Fruit fly (Drosophila melanogaster): ENCODE results near the gene tkv.

The tkv gene

dm6 chr2L:5225547-5226213, 45.5 kb downstream of the tkv start (continued):
- TF ChIP-seq CG18764 (GFP tag; optimal IDR thresholded peaks at IDR 0.05): no peak
- TF ChIP-seq CG6654 (GFP tag; optimal IDR thresholded peaks at IDR 0.05): no peak
- no peak for TF ChIP-seq tup (GFP tag; optimal IDR thresholded peaks at IDR 0.05)
- TF ChIP-seq CG6765 (GFP tag; optimal IDR thresholded peaks at IDR 0.05): no peak
- no peak for TF ChIP-seq sc (optimal IDR thresholded peaks at IDR 0.05)
- TF ChIP-seq sc (GFP tag; optimal IDR thresholded peaks at IDR 0.05): no peak
- TF ChIP-seq CG7786 (GFP tag; optimal IDR thresholded peaks at IDR 0.05): peak; percentile 3
- TF ChIP-seq ac (GFP tag; optimal IDR thresholded peaks at IDR 0.05): no peak
- TF ChIP-seq CG7357 (GFP tag; IDR thresholded peaks at IDR 0.05): peak; percentile 30; the same call in 1 of the 3 replicates
- TF ChIP-seq insv (GFP tag; optimal IDR thresholded peaks at IDR 0.05): no peak
- TF ChIP-seq toy (GFP tag; IDR thresholded peaks at IDR 0.05): no peak
- TF ChIP-seq btn (GFP tag; optimal IDR thresholded peaks at IDR 0.05): no peak
- no peak for TF ChIP-seq nerfin-1 (tag; optimal IDR thresholded peaks at IDR 0.05)
- TF ChIP-seq CG30020 (tag; optimal IDR thresholded peaks at IDR 0.05): no peak
- TF ChIP-seq CG30403 (GFP tag; optimal IDR thresholded peaks at IDR 0.05): peak; percentile 22
- TF ChIP-seq CG1792 (GFP tag; optimal IDR thresholded peaks at IDR 0.05): peak; percentile 11
- TF ChIP-seq CG6175 (GFP tag; IDR thresholded peaks at IDR 0.05): peak; percentile 44; the same call in 2 of the 3 replicates
- TF ChIP-seq peb (GFP tag; IDR thresholded peaks at IDR 0.05): 0 out of 2 replicates have a peak, but pooled peaks have one; percentile 29
- TF ChIP-seq Fer3 (tag; optimal IDR thresholded peaks at IDR 0.05): peak; percentile 18
- TF ChIP-seq CG13624 (GFP tag; optimal IDR thresholded peaks at IDR 0.05): peak; percentile 49
- TF ChIP-seq ftz-f1 (GFP tag; optimal IDR thresholded peaks at IDR 0.05): no peak
- TF ChIP-seq CG32532 (GFP tag; IDR thresholded peaks at IDR 0.05): peak; percentile 66
- peak; percentile 12 for TF ChIP-seq NfI (GFP tag; optimal IDR thresholded peaks at IDR 0.05)
- no peak for TF ChIP-seq CG7372 (GFP tag; IDR thresholded peaks at IDR 0.05)
- TF ChIP-seq jing (GFP tag; optimal IDR thresholded peaks at IDR 0.05): no peak
- no peak for TF ChIP-seq CG13287 (GFP tag; IDR thresholded peaks at IDR 0.05; ENCODE audit: partially characterized antibody)
- peak; percentile 3 for TF ChIP-seq nau (GFP tag; optimal IDR thresholded peaks at IDR 0.05)
- no peak for TF ChIP-seq dan (GFP tag; IDR thresholded peaks at IDR 0.05)
- no peak for TF ChIP-seq Hmx (GFP tag; optimal IDR thresholded peaks at IDR 0.05)
- no peak for TF ChIP-seq croc (GFP tag; conservative IDR thresholded peaks at IDR 0.05)
- TF ChIP-seq CG1647 (GFP tag; optimal IDR thresholded peaks at IDR 0.05): no peak
- no peak for TF ChIP-seq CG15073 (GFP tag; optimal IDR thresholded peaks at IDR 0.05)
- no peak for TF ChIP-seq sqz (GFP tag; optimal IDR thresholded peaks at IDR 0.05)
- TF ChIP-seq CG10654 (GFP tag; optimal IDR thresholded peaks at IDR 0.05): no peak
- TF ChIP-seq tgo (GFP tag; IDR thresholded peaks at IDR 0.05): peak; percentile 34; the same call in 2 of the 3 replicates
- TF ChIP-seq fd3F (GFP tag; optimal IDR thresholded peaks at IDR 0.05): no peak
- TF ChIP-seq seq (GFP tag; IDR thresholded peaks at IDR 0.05): no peak
- TF ChIP-seq p53 (GFP tag; optimal IDR thresholded peaks at IDR 0.05): no peak
- TF ChIP-seq Hand (GFP tag; optimal IDR thresholded peaks at IDR 0.05): no peak
- TF ChIP-seq mirr (GFP tag; optimal IDR thresholded peaks at IDR 0.05): no peak
- TF ChIP-seq CG4820 (GFP tag; optimal IDR thresholded peaks at IDR 0.05): no peak
- 0 out of 3 replicates have a peak, but pooled peaks have one; percentile 40 for TF ChIP-seq CG11456 (GFP tag; IDR thresholded peaks at IDR 0.05)
- no peak for TF ChIP-seq CG10321 (GFP tag; IDR thresholded peaks at IDR 0.05)
- no peak for TF ChIP-seq nerfin-2 (GFP tag; IDR thresholded peaks at IDR 0.05; ENCODE audit: partially characterized antibody)
- TF ChIP-seq grn (GFP tag; optimal IDR thresholded peaks at IDR 0.05): no peak
- 0 out of 3 replicates have a peak, but pooled peaks have one; percentile 37 for TF ChIP-seq ci (GFP tag; IDR thresholded peaks at IDR 0.05)
- peak; percentile 23; the same call in 1 of the 2 replicates for TF ChIP-seq CG16779 (GFP tag; IDR thresholded peaks at IDR 0.05)
- TF ChIP-seq HLH54F (GFP tag; optimal IDR thresholded peaks at IDR 0.05): peak; percentile 2
- TF ChIP-seq Pdp1 (GFP tag; optimal IDR thresholded peaks at IDR 0.05): peak; percentile 7 to 64
- peak; percentile 89 for TF ChIP-seq sd (tag; optimal IDR thresholded peaks at IDR 0.05)
- no peak for TF ChIP-seq en (GFP tag; optimal IDR thresholded peaks at IDR 0.05)
